Worm (Caenorhabditis elegans) whole organism, L3 larva: ENCODE results near the gene Y46D2A.3.

ENCODE experiments used
- R02D3.7 ChIP-seq: fragments of 150-350 bp; optimal IDR thresholded peaks from 2 replicates; lab custom pipeline; 2014; ENCODE audit warnings: missing biosample characterization, missing genetic modification characterization
- ZK546.5 ChIP-seq: sonication (generic microtip); optimal IDR thresholded peaks from 2 replicates; lab custom pipeline; 2017; ENCODE audit warnings: missing biosample characterization, missing genetic modification characterization
- ama-1 ChIP-seq: fragments of 150-350 bp; optimal IDR thresholded peaks from 2 replicates; lab custom pipeline; 2018
- ceh-28 ChIP-seq: fragments of 150-350 bp; optimal IDR thresholded peaks from 2 replicates; lab custom pipeline; 2014; ENCODE audit warnings: missing biosample characterization, missing genetic modification reagents, missing genetic modification characterization
- ceh-82 ChIP-seq: fragments of 150-350 bp; optimal IDR thresholded peaks from 2 replicates; lab custom pipeline; 2014; ENCODE audit warnings: missing biosample characterization, missing genetic modification characterization
- ceh-9 ChIP-seq: sonication (generic microtip); optimal IDR thresholded peaks from 2 replicates; lab custom pipeline; 2018; ENCODE audit warnings: missing biosample characterization, missing genetic modification characterization
- daf-12 ChIP-seq: fragments of 150-350 bp; optimal IDR thresholded peaks from 2 replicates; lab custom pipeline; 2014; ENCODE audit warnings: missing biosample characterization, missing genetic modification reagents, missing genetic modification characterization
- egl-27 ChIP-seq: sonication (generic microtip); optimal IDR thresholded peaks from 4 replicates; lab custom pipeline; 2017; ENCODE audit warnings: missing biosample characterization, missing genetic modification reagents, missing genetic modification characterization
- egl-5 ChIP-seq: fragments of 150-350 bp; optimal IDR thresholded peaks from 2 replicates; lab custom pipeline; 2017; ENCODE audit warnings: missing biosample characterization, missing genetic modification reagents, missing genetic modification characterization, inconsistent platforms
- elt-1 ChIP-seq: fragments of 150-350 bp; optimal IDR thresholded peaks from 2 replicates; lab custom pipeline; 2014; ENCODE audit warnings: missing biosample characterization, missing genetic modification characterization
- elt-2 ChIP-seq: sonication (generic microtip); optimal IDR thresholded peaks from 2 replicates; lab custom pipeline; 2016; ENCODE audit warnings: missing genetic modification reagents, mild to moderate bottlenecking, missing genetic modification characterization, missing compliant biosample characterization
- elt-3 ChIP-seq, 3 experiments: fragments of 150-350 bp in 1 of 3; sonication (generic microtip) in 2 of 3; optimal IDR thresholded peaks; 2 replicates in 2 of 3; 4 replicates in 1 of 3; lab custom pipeline; 2014 to 2017; ENCODE audit warnings: missing biosample characterization in 3 of 3, missing genetic modification characterization in 3 of 3
- eor-1 ChIP-seq, 2 experiments: fragments of 150-350 bp; optimal IDR thresholded peaks; 2 replicates each; lab custom pipeline; 2014 to 2018; ENCODE audit warnings: missing biosample characterization in 2 of 2, missing genetic modification characterization in 2 of 2
- fkh-2 ChIP-seq: fragments of 150-350 bp; optimal IDR thresholded peaks from 2 replicates; lab custom pipeline; 2014; ENCODE audit warnings: missing biosample characterization, missing genetic modification reagents, missing genetic modification characterization
- lin-15B ChIP-seq: fragments of 150-350 bp; optimal IDR thresholded peaks from 2 replicates; lab custom pipeline; 2014; ENCODE audit warnings: missing biosample characterization, missing genetic modification characterization
- lsy-12 ChIP-seq: sonication (generic microtip); optimal IDR thresholded peaks from 2 replicates; lab custom pipeline; 2016; ENCODE audit warnings: mild to moderate bottlenecking, missing genetic modification characterization, missing compliant biosample characterization
- mml-1 ChIP-seq: fragments of 150-350 bp; sonication (generic microtip); optimal IDR thresholded peaks from 3 replicates; lab custom pipeline; 2014; ENCODE audit warnings: missing biosample characterization, missing genetic modification characterization
- nhr-23 ChIP-seq: fragments of 150-350 bp; optimal IDR thresholded peaks from 2 replicates; lab custom pipeline; 2014; ENCODE audit warnings: missing biosample characterization, missing genetic modification reagents, missing genetic modification characterization
- nhr-25 ChIP-seq: sonication (generic microtip); optimal IDR thresholded peaks from 2 replicates; lab custom pipeline; 2017; ENCODE audit warnings: missing biosample characterization, missing genetic modification characterization
- nhr-28 ChIP-seq: fragments of 150-350 bp; optimal IDR thresholded peaks from 2 replicates; lab custom pipeline; 2014; ENCODE audit warnings: missing biosample characterization, missing genetic modification characterization
- nhr-43 ChIP-seq: sonication (generic microtip); optimal IDR thresholded peaks from 2 replicates; lab custom pipeline; 2016; ENCODE audit warnings: mild to moderate bottlenecking, missing genetic modification characterization, missing compliant biosample characterization; ENCODE audit not compliant: poor library complexity, severe bottlenecking
- nhr-76 ChIP-seq: fragments of 150-350 bp; sonication (generic microtip); optimal IDR thresholded peaks from 5 replicates; lab custom pipeline; 2014; ENCODE audit warnings: missing biosample characterization, missing genetic modification characterization
- nhr-77 ChIP-seq: fragments of 150-350 bp; optimal IDR thresholded peaks from 2 replicates; lab custom pipeline; 2014; ENCODE audit warnings: missing biosample characterization, missing genetic modification characterization
- sea-2 ChIP-seq: fragments of 150-350 bp; sonication (generic microtip); optimal IDR thresholded peaks from 4 replicates; lab custom pipeline; 2014; ENCODE audit warnings: missing biosample characterization, missing genetic modification reagents, missing genetic modification characterization
- skn-1 ChIP-seq: fragments of 150-350 bp; optimal IDR thresholded peaks from 2 replicates; lab custom pipeline; 2014; ENCODE audit warnings: missing biosample characterization, missing genetic modification characterization
- snpc-4 ChIP-seq: fragments of 150-350 bp; optimal IDR thresholded peaks from 2 replicates; lab custom pipeline; 2014; ENCODE audit warnings: missing biosample characterization, missing genetic modification characterization
- tbx-2 ChIP-seq: sonication (generic microtip); optimal IDR thresholded peaks from 2 replicates; lab custom pipeline; 2016; ENCODE audit warnings: mild to moderate bottlenecking, missing genetic modification characterization, missing compliant biosample characterization
- unc-39 ChIP-seq: sonication (generic microtip); optimal IDR thresholded peaks from 4 replicates; lab custom pipeline; 2017; ENCODE audit warnings: missing biosample characterization, missing genetic modification characterization
- unc-62 ChIP-seq: fragments of 150-350 bp; sonication (generic microtip); optimal IDR thresholded peaks from 4 replicates; lab custom pipeline; 2014; ENCODE audit warnings: missing biosample characterization, missing genetic modification reagents, missing genetic modification characterization
- zag-1 ChIP-seq: fragments of 150-350 bp; optimal IDR thresholded peaks from 2 replicates; lab custom pipeline; 2014; ENCODE audit warnings: missing biosample characterization, missing genetic modification characterization

Y46D2A.3 gene

ce11 chrII:3368097-3368496 lies 41.1 kb upstream of the Y46D2A.3 start, which contains the start of gene Y49F6C.7:
Gene Y49F6C.7, minus strand, starts transcription at chrII:3368197.
- no peak for TF ChIP-seq elt-3 (tag; optimal IDR thresholded peaks at IDR 0.05; lab: Kevin White, UChicago)
- TF ChIP-seq fkh-2 (tag; lab: Kevin White, UChicago), result no peak
- TF ChIP-seq ama-1 (lab: Kevin White, UChicago), result no peak
- TF ChIP-seq, all 47 proteins: peak for 0

- no peak for TF ChIP-seq snpc-4
- TF ChIP-seq unc-62 (GFP tag; lab: Kevin White, UChicago), result no peak
- TF ChIP-seq mml-1 (tag; lab: Kevin White, UChicago), result no peak
- no peak for TF ChIP-seq egl-27
Measured at ce11 chrII:3367100-3367499, 40.1 kb upstream of the Y46D2A.3 start, which contains the start of gene Y49F6C.6. Gene Y49F6C.6, minus strand, starts transcription at chrII:3367200.

- TF ChIP-seq sea-2 (GFP tag; lab: Kevin White, UChicago) (no peak), elt-1 (tag; lab: Kevin White, UChicago) (no peak), egl-27 (no peak), zag-1 (no peak), egl-5 (no peak), lsy-12 (tag; lab: Kevin White, UChicago) (no peak), ceh-28 (no peak), nhr-77 (tag; lab: Kevin White, UChicago) (no peak), R02D3.7 (tag; lab: Kevin White, UChicago) (no peak), daf-12 (tag; lab: Kevin White, UChicago) (no peak), skn-1 (tag; lab: Kevin White, UChicago) (no peak), nhr-28 (tag; lab: Kevin White, UChicago) (no peak), fkh-2 (tag; lab: Kevin White, UChicago) (no peak), ZK546.5 (tag; lab: Kevin White, UChicago) (no peak), lin-15B (no peak), nhr-23 (no peak), ceh-82 (no peak)
Measured at ce11 chrII:3358834-3359233, 31.8 kb upstream of the Y46D2A.3 start, which contains the start of the genes lido-14 and bath-27. Gene lido-14, plus strand, starts transcription at chrII:3359134. Gene bath-27, plus strand, starts transcription at chrII:3359139.

ce11 chrII:3349820-3350291 lies 22.9 kb upstream of the Y46D2A.3 start, which contains the start of gene F14D2.8:
Gene F14D2.8, minus strand, starts transcription at chrII:3349870.
- TF ChIP-seq nhr-25 (tag; lab: Kevin White, UChicago) (no peak), zag-1 (no peak), mml-1 (tag; lab: Kevin White, UChicago) (no peak), egl-27 (no peak)

- TF ChIP-seq ceh-9 (no peak), nhr-76 (tag; lab: Kevin White, UChicago) (no peak), nhr-23 (no peak), tbx-2 (tag; lab: Kevin White, UChicago) (no peak), nhr-43 (tag; lab: Kevin White, UChicago) (no peak), eor-1 (tag; optimal IDR thresholded peaks at IDR 0.05; lab: Kevin White, UChicago) (no peak), unc-39 (tag; lab: Kevin White, UChicago) (no peak)
- TF ChIP-seq, all 47 proteins: peak for 0
Measured at ce11 chrII:3347940-3348610, 21.1 kb upstream of the Y46D2A.3 start, which contains the start of the genes F14D2.14 and bath-29. Gene F14D2.14, minus strand, starts transcription at chrII:3347990. Gene bath-29, plus strand, starts transcription at chrII:3348560.

DNA sequence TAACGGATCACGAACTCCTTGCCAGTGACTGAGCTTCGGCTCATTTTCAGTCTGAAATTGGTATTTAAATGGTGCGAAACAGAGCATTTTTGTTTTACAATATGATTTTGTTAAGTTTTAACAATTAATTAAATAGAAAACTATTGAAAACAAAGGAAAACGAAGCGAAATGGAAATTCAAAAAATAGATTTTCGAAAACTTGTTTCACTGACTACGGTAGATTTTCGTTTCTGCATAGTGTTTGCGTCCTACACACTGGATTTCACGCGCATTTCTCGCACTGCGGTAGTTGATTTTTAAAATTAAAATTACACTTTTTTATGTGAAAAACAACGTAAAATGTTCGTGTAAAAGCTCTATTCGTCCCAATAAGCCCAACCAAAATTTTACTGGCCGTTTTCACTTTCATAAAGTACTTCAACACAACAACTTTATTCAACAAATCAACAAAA lies 19.4 kb upstream of the Y46D2A.3 start, which contains the start of gene bath-30:
Gene bath-30 (minus strand): TSS at position 51 of the 453 bp plus-strand sequence.
- TF ChIP-seq unc-39 (tag; lab: Kevin White, UChicago) (no peak), daf-12 (tag; lab: Kevin White, UChicago) (no peak), snpc-4 (no peak), lsy-12 (tag; lab: Kevin White, UChicago) (no peak), elt-2 (tag; lab: Kevin White, UChicago) (no peak)
- TF ChIP-seq, all 47 proteins: peak for 0
